Worm (Caenorhabditis elegans) whole organism, mixed stage, embryonic: Measurements from ENCODE around the gene dohh-1.

ENCODE experiments used
- M03D4.4 ChIP-seq: sonication (generic microtip); optimal IDR thresholded peaks from 2 replicates; lab custom pipeline; 2017; ENCODE audit warnings: mild to moderate bottlenecking, missing genetic modification characterization, missing compliant biosample characterization
- bed-3 ChIP-seq: fragments of 200-800 bp; sonication (Bioruptor generic); optimal IDR thresholded peaks from 3 replicates; lab custom pipeline; 2018; ENCODE audit warnings: mild to moderate bottlenecking, missing genetic modification characterization, moderate library complexity, missing compliant biosample characterization
- blmp-1 ChIP-seq: fragments of 150-350 bp; optimal IDR thresholded peaks from 2 replicates; lab custom pipeline; 2014; ENCODE audit warnings: missing biosample characterization, missing genetic modification characterization
- ceh-43 ChIP-seq: fragments of 200-800 bp; sonication (Bioruptor generic); optimal IDR thresholded peaks from 2 replicates; lab custom pipeline; 2018; ENCODE audit warnings: mild to moderate bottlenecking, missing genetic modification characterization, moderate library complexity, missing compliant biosample characterization
- ceh-83 ChIP-seq: fragments of 200-800 bp; sonication (Bioruptor generic); optimal IDR thresholded peaks from 2 replicates; lab custom pipeline; 2018; ENCODE audit warnings: mild to moderate bottlenecking, missing genetic modification characterization, missing compliant biosample characterization
- ces-1 ChIP-seq: fragments of 150-350 bp; optimal IDR thresholded peaks from 2 replicates; lab custom pipeline; 2014; ENCODE audit warnings: missing biosample characterization, missing genetic modification reagents, missing genetic modification characterization
- cnd-1 ChIP-seq: fragments of 200-800 bp; sonication (Bioruptor generic); optimal IDR thresholded peaks from 2 replicates; lab custom pipeline; 2018; ENCODE audit warnings: mild to moderate bottlenecking, missing genetic modification characterization, missing compliant biosample characterization
- drap-1 ChIP-seq: fragments of 200-800 bp; sonication (Bioruptor generic); optimal IDR thresholded peaks from 3 replicates; lab custom pipeline; 2018; ENCODE audit warnings: mild to moderate bottlenecking, missing genetic modification characterization, missing compliant biosample characterization
- elt-1 ChIP-seq: sonication (generic microtip); optimal IDR thresholded peaks from 2 replicates; lab custom pipeline; 2017; ENCODE audit warnings: missing genetic modification characterization, mild to moderate bottlenecking, missing compliant biosample characterization, antibody characterized with exemption, moderate library complexity, borderline replicate concordance; ENCODE audit not compliant: insufficient read depth
- elt-3 ChIP-seq: fragments of 150-350 bp; optimal IDR thresholded peaks from 2 replicates; lab custom pipeline; 2014; ENCODE audit warnings: missing biosample characterization, missing genetic modification characterization
- flh-1 ChIP-seq: fragments of 200-800 bp; sonication (Bioruptor generic); optimal IDR thresholded peaks from 2 replicates; lab custom pipeline; 2018; ENCODE audit warnings: mild to moderate bottlenecking, missing genetic modification characterization, moderate library complexity, missing compliant biosample characterization
- ham-2 ChIP-seq: fragments of 200-800 bp; sonication (Bioruptor generic); optimal IDR thresholded peaks from 2 replicates; lab custom pipeline; 2018; ENCODE audit warnings: mild to moderate bottlenecking, missing genetic modification characterization, missing compliant biosample characterization
- hlh-1 ChIP-seq: fragments of 150-350 bp; optimal IDR thresholded peaks from 2 replicates; lab custom pipeline; 2014; ENCODE audit warnings: missing biosample characterization, missing genetic modification reagents, missing genetic modification characterization
- lin-32 ChIP-seq: fragments of 200-800 bp; sonication (Bioruptor generic); optimal IDR thresholded peaks from 2 replicates; lab custom pipeline; 2018; ENCODE audit warnings: mild to moderate bottlenecking, missing genetic modification characterization, missing compliant biosample characterization
- lsy-2 ChIP-seq: fragments of 150-350 bp; optimal IDR thresholded peaks from 2 replicates; lab custom pipeline; 2014; ENCODE audit warnings: missing biosample characterization, missing genetic modification characterization
- mab-5 ChIP-seq: fragments of 150-350 bp; optimal IDR thresholded peaks from 2 replicates; lab custom pipeline; 2014; ENCODE audit warnings: missing biosample characterization, missing genetic modification characterization
- mep-1 ChIP-seq: fragments of 150-350 bp; optimal IDR thresholded peaks from 2 replicates; lab custom pipeline; 2017; ENCODE audit warnings: missing biosample characterization, missing genetic modification reagents, missing genetic modification characterization, inconsistent platforms
- mls-2 ChIP-seq: sonication (generic microtip); optimal IDR thresholded peaks from 2 replicates; lab custom pipeline; 2016; ENCODE audit warnings: mild to moderate bottlenecking, missing genetic modification characterization, moderate library complexity, missing compliant biosample characterization
- nhr-12 ChIP-seq: fragments of 150-350 bp; optimal IDR thresholded peaks from 2 replicates; lab custom pipeline; 2014; ENCODE audit warnings: missing biosample characterization, missing genetic modification characterization
- nhr-2 ChIP-seq: fragments of 150-350 bp; optimal IDR thresholded peaks from 2 replicates; lab custom pipeline; 2014; ENCODE audit warnings: missing biosample characterization, missing genetic modification characterization
- nhr-237 ChIP-seq: fragments of 150-350 bp; optimal IDR thresholded peaks from 2 replicates; lab custom pipeline; 2014; ENCODE audit warnings: missing biosample characterization, missing genetic modification characterization
- nhr-76 ChIP-seq: sonication (generic microtip); optimal IDR thresholded peaks from 2 replicates; lab custom pipeline; 2017; ENCODE audit warnings: missing biosample characterization, missing genetic modification characterization
- pha-4 ChIP-seq: fragments of 150-350 bp; optimal IDR thresholded peaks from 2 replicates; lab custom pipeline; 2018; ENCODE audit warnings: missing biosample characterization, missing genetic modification reagents, missing genetic modification characterization
- sem-2 ChIP-seq: fragments of 200-800 bp; sonication (Bioruptor generic); optimal IDR thresholded peaks from 2 replicates; lab custom pipeline; 2018; ENCODE audit warnings: mild to moderate bottlenecking, missing genetic modification characterization, missing compliant biosample characterization
- snpc-4 ChIP-seq: fragments of 150-350 bp; optimal IDR thresholded peaks from 2 replicates; lab custom pipeline; 2014; ENCODE audit warnings: missing biosample characterization, missing genetic modification characterization
- sptf-1 ChIP-seq: sonication (generic microtip); optimal IDR thresholded peaks from 2 replicates; lab custom pipeline; 2017; ENCODE audit warnings: mild to moderate bottlenecking, missing genetic modification characterization, moderate library complexity, missing compliant biosample characterization
- tbx-8 ChIP-seq: fragments of 200-800 bp; sonication (Bioruptor generic); optimal IDR thresholded peaks from 2 replicates; lab custom pipeline; 2018; ENCODE audit warnings: mild to moderate bottlenecking, missing genetic modification characterization, moderate library complexity, missing compliant biosample characterization
- unc-120 ChIP-seq: sonication (generic microtip); optimal IDR thresholded peaks from 2 replicates; lab custom pipeline; 2017; ENCODE audit warnings: missing genetic modification characterization, missing compliant biosample characterization; ENCODE audit not compliant: poor library complexity, severe bottlenecking
- unc-62 ChIP-seq: fragments of 150-350 bp; optimal IDR thresholded peaks from 2 replicates; lab custom pipeline; 2014; ENCODE audit warnings: missing biosample characterization, missing genetic modification reagents, missing genetic modification characterization
- zip-8 ChIP-seq: fragments of 150-350 bp; optimal IDR thresholded peaks from 2 replicates; lab custom pipeline; 2014; ENCODE audit warnings: missing biosample characterization, missing genetic modification characterization

dohh-1 gene

DNA sequence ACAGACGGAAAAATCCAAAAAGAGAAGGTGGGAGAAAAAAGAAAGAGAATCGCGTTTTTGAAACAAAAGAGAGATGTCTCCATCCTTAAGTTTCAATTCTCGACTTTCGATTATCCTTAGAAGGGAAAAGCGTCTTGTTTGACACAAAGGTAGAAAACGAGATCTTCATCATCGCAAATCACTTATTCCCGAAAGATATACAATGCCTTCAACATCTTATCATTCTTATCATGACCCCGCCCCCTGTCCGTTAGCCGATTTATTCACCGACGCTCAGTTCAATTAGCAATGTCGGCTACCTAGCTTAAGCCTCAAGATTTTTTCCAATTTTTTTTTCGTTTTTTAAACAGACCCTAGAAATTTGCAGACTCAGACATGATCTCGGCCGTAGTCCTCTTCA lies 19.2 kb downstream of the dohh-1 start, which contains the start of gene C14A4.9:
C14A4.9 (plus strand) TSS at position 368 of the 400 bp plus-strand sequence.
- TF ChIP-seq ces-1 (GFP tag; lab: Kevin White, UChicago) (no peak), elt-3 (tag; lab: Kevin White, UChicago) (peak; percentile 79)
- TF ChIP-seq, all 35 proteins: peak for 1

- TF ChIP-seq blmp-1 (tag; lab: Kevin White, UChicago) (no peak), nhr-76 (tag; lab: Kevin White, UChicago) (no peak), mls-2 (no peak), nhr-237 (tag; lab: Kevin White, UChicago) (no peak)
Measured at ce11 chrII:10602184-10602583, 22.4 kb downstream of the dohh-1 start, which contains the start of gene srv-2. Gene srv-2 (minus strand): TSS chrII:10602284.

DNA sequence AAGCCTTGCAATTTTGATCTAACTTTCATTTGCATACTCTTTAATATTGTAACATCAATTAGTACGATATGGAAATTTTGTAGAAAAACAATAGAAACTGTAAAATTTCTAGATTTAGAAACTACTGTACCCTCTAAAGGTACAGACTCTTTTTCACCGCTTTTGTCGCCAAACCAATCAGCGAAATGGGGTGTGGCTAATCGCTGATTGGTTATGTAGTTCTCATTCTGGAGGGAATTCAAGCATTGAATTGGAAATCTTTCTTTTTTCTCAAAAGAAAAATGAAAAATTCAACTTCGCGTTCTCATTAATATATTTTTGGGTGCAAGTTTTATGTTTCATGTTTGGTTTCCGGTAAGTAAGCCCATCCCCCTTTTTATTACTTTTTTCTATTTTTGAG lies 23.8 kb downstream of the dohh-1 start:
- TF ChIP-seq sem-2 (GFP tag; lab: Kevin White, UChicago): no peak
- no peak for TF ChIP-seq lin-32 (GFP tag; lab: Kevin White, UChicago)
- no peak for TF ChIP-seq ces-1 (GFP tag; lab: Kevin White, UChicago)

DNA sequence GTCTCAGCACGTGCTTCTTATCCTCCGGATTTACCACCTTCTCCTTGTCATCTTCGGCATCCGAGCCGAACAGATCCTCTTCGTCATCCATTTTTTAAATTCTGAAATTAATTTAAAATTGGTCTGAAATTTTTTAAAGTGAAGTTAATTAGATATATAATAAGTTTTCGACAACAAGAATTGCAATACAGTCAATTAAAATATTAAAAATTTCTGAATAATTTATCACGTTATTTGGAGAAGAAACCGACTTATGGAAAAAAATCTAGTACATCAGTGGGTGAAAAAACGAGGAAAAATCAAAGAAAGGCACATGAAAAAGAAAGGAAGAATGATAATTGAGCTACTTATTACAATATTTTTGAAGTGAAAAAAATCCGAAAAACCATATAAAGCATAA lies 25.8 kb downstream of the dohh-1 start, which contains the start of gene taf-13:
taf-13 (minus strand) TSS at position 101 of the 400 bp plus-strand sequence.
- TF ChIP-seq elt-1 (tag; lab: Kevin White, UChicago) (no peak), mls-2 (no peak), cnd-1 (no peak), elt-3 (tag; lab: Kevin White, UChicago) (no peak), nhr-12 (no peak), ceh-83 (GFP tag; lab: Kevin White, UChicago) (no peak), bed-3 (GFP tag; lab: Kevin White, UChicago) (no peak), lsy-2 (tag; lab: Kevin White, UChicago) (no peak), nhr-237 (tag; lab: Kevin White, UChicago) (no peak), nhr-2 (tag; lab: Kevin White, UChicago) (no peak), hlh-1 (tag; lab: Kevin White, UChicago) (no peak), unc-62 (GFP tag; lab: Kevin White, UChicago) (no peak)

ce11 chrII:10607238-10607961 lies 27.6 kb downstream of the dohh-1 start, which contains the start of gene ccm-3:
Gene ccm-3 (minus strand): TSS chrII:10607275.
- TF ChIP-seq hlh-1 (tag; lab: Kevin White, UChicago) (no peak), sem-2 (GFP tag; lab: Kevin White, UChicago) (no peak), ces-1 (GFP tag; lab: Kevin White, UChicago) (peak; percentile 56), flh-1 (GFP tag; lab: Kevin White, UChicago) (no peak), snpc-4 (no peak), elt-1 (tag; lab: Kevin White, UChicago) (no peak), pha-4 (tag; lab: Kevin White, UChicago) (peak; percentile 25), ham-2 (no peak), elt-3 (tag; lab: Kevin White, UChicago) (no peak), mls-2 (no peak), nhr-2 (tag; lab: Kevin White, UChicago) (no peak), zip-8 (tag; lab: Kevin White, UChicago) (no peak), mep-1 (no peak), tbx-8 (GFP tag; lab: Kevin White, UChicago) (no peak), lsy-2 (tag; lab: Kevin White, UChicago) (no peak), blmp-1 (tag; lab: Kevin White, UChicago) (peak; percentile 81), lin-32 (GFP tag; lab: Kevin White, UChicago) (no peak)

- no peak for TF ChIP-seq blmp-1 (tag; lab: Kevin White, UChicago)
- TF ChIP-seq ceh-43: no peak
- TF ChIP-seq unc-120 (tag; lab: Kevin White, UChicago): no peak
- TF ChIP-seq hlh-1 (tag; lab: Kevin White, UChicago): no peak
- no peak for TF ChIP-seq cnd-1
- no peak for TF ChIP-seq mep-1
- no peak for TF ChIP-seq elt-3 (tag; lab: Kevin White, UChicago)
- no peak for TF ChIP-seq zip-8 (tag; lab: Kevin White, UChicago)
- TF ChIP-seq sem-2 (GFP tag; lab: Kevin White, UChicago): no peak
- TF ChIP-seq snpc-4: no peak
- TF ChIP-seq nhr-76 (tag; lab: Kevin White, UChicago): no peak
- TF ChIP-seq M03D4.4 (tag; lab: Kevin White, UChicago): no peak
- TF ChIP-seq drap-1 (GFP tag; lab: Kevin White, UChicago): no peak
- no peak for TF ChIP-seq ceh-83 (GFP tag; lab: Kevin White, UChicago)
- no peak for TF ChIP-seq mab-5 (tag; lab: Kevin White, UChicago)
- no peak for TF ChIP-seq unc-62 (GFP tag; lab: Kevin White, UChicago)
- no peak for TF ChIP-seq sptf-1 (tag; lab: Kevin White, UChicago)
- no peak for TF ChIP-seq mls-2
Measured at ce11 chrII:10608821-10609220, 29.1 kb downstream of the dohh-1 start.
